Worm (Caenorhabditis elegans): ENCODE measurements around the gene sly-1.

DNA sequence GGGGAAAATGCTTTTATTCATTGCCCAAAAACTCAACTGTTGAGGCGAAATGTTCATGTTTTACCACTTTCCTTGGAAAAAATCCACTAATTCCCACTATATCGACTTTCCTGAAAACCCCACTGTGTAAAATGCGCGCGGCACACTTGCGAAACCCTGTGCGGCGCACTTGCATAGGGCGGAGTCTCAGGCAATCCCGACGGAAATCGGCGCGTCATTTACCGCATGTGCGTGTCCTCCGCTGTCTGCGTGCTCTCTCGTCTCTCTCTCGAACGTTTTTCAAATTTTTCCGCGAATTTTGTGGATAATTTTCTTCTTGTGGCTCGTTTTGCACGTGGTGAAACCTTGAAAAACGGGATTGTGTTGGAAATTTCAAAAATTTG, 45.7 kb upstream of the sly-1 start, which contains the start of gene atx-2:
- TF ChIP-seq dpl-1 (GFP tag; optimal IDR thresholded peaks at IDR 0.05): peak; percentile 63 to 69 (median 68)
- no peak for TF ChIP-seq sptf-1 (tag; optimal IDR thresholded peaks at IDR 0.05)
- TF ChIP-seq sox-4 (tag; optimal IDR thresholded peaks at IDR 0.05): no peak
- no peak for TF ChIP-seq egl-27 (tag; optimal IDR thresholded peaks at IDR 0.05)
- TF ChIP-seq lin-39 (tag; optimal IDR thresholded peaks at IDR 0.05): peak; percentile 19
- TF ChIP-seq grh-1 (GFP tag; IDR thresholded peaks at IDR 0.05): peak; percentile 60
- peak; percentile 54 to 62 for TF ChIP-seq lin-35 (GFP tag; optimal IDR thresholded peaks at IDR 0.05)
- no peak for TF ChIP-seq nhr-12 (tag; optimal IDR thresholded peaks at IDR 0.05)
- TF ChIP-seq lin-14 (GFP tag; optimal IDR thresholded peaks at IDR 0.05): peak; percentile 79
- TF ChIP-seq ceh-63 (GFP tag; optimal IDR thresholded peaks at IDR 0.05): no peak
- TF ChIP-seq nhr-28 (tag; optimal IDR thresholded peaks at IDR 0.05): no peak

Measured in whole organism, L1 larva.